Worm (Caenorhabditis elegans): ENCODE results near the gene egl-5.

- TF ChIP-seq him-1 (tag; optimal IDR thresholded peaks at IDR 0.05) (no peak), dao-5 (tag; optimal IDR thresholded peaks at IDR 0.05) (no peak), W03F9.2 (tag; optimal IDR thresholded peaks at IDR 0.05) (no peak)
These were observed 46.8 kb upstream of the egl-5 start, which contains the start of gene ZK686.5 for ce11 chrIII:7767415-7767814.

All from whole organism, L4/young adult.